Fruit fly (Drosophila melanogaster): ENCODE data around the gene Klp31E.

The Klp31E gene

DNA sequence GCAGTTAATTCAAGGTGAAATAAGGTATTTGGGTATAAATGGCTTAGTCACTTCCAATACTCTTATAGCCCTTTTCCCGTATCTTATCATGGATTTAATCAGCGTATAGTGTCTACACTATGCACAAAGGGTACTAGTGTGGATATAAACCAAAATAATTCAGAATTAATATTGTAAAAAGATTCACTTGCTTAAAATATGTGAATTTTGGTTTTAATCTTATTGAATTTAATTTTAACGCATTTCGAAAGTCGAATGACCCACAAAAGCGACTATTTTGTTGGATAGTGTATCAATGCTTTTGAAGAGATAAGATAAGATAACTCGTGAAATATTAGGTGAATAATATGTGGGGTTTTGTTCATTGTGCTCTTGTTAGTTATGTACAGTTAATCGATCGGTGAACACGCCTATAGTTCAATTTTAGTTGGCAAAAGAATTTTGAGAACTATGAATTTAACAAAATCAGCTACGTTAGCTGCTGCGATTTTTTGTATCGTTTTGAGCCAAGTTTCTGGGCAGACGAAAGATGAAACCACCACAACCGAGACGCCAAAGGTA, 31.8 kb upstream of the Klp31E start, which contains the start of gene CG5096 (continued):
- TF ChIP-seq CG10366 (GFP tag; IDR thresholded peaks at IDR 0.05) (peak; percentile 91), CG4730 (GFP tag; IDR thresholded peaks at IDR 0.05) (peak; percentile 80), otp (GFP tag; IDR thresholded peaks at IDR 0.05) (peak; percentile 87), rib (GFP tag; IDR thresholded peaks at IDR 0.05) (peak; percentile 86), nerfin-1 (tag; optimal IDR thresholded peaks at IDR 0.05) (peak; percentile 82), hth (optimal IDR thresholded peaks at IDR 0.05) (no peak), CG11560 (tag; IDR thresholded peaks at IDR 0.05) (no peak), Hr39 (optimal IDR thresholded peaks at IDR 0.05) (no peak), CG11504 (tag; optimal IDR thresholded peaks at IDR 0.05) (peak; percentile 92), CG16779 (GFP tag; IDR thresholded peaks at IDR 0.05) (0 out of 2 replicates have a peak, but pooled peaks have one; percentile 60), amos (GFP tag; IDR thresholded peaks at IDR 0.05; ENCODE audit: partially characterized antibody) (no peak), sug (tag; optimal IDR thresholded peaks at IDR 0.05) (peak; percentile 89), Adf1 (GFP tag; IDR thresholded peaks at IDR 0.05) (peak; percentile 76), CG16815 (GFP tag; optimal IDR thresholded peaks at IDR 0.05) (peak; percentile 14), NC2α (GFP tag; optimal IDR thresholded peaks at IDR 0.05) (peak; percentile 33), CG33213 (GFP tag; optimal IDR thresholded peaks at IDR 0.05) (peak; percentile 45), CG11696 (GFP tag; IDR thresholded peaks at IDR 0.05) (peak; percentile 75), HmgZ (tag; optimal IDR thresholded peaks at IDR 0.05) (peak; percentile 95), Rfx (GFP tag; IDR thresholded peaks at IDR 0.05) (peak; percentile 93), btn (GFP tag; optimal IDR thresholded peaks at IDR 0.05) (peak; percentile 41), sim (GFP tag; IDR thresholded peaks at IDR 0.05) (peak; percentile 70; the same call in 1 of the 2 replicates), CG3995 (GFP tag; optimal IDR thresholded peaks at IDR 0.05) (peak; percentile 49), CG10147 (GFP tag; optimal IDR thresholded peaks at IDR 0.05) (peak; percentile 85), sna (GFP tag; IDR thresholded peaks at IDR 0.05; ENCODE audit: partially characterized antibody) (no peak), CG8281 (tag; optimal IDR thresholded peaks at IDR 0.05) (peak; percentile 72), CG11398 (GFP tag; optimal IDR thresholded peaks at IDR 0.05) (peak; percentile 62), Ets65A (GFP tag) (peak; percentile 51), Gug (GFP tag; IDR thresholded peaks at IDR 0.05) (no peak), CG5180 (GFP tag; optimal IDR thresholded peaks at IDR 0.05) (peak; percentile 78), CG12104 (GFP tag; optimal IDR thresholded peaks at IDR 0.05) (peak; percentile 66), CG17385 (GFP tag; optimal IDR thresholded peaks at IDR 0.05) (peak; percentile 89), Dip2 (GFP tag; IDR thresholded peaks at IDR 0.05) (no peak), zfh1 (GFP tag; IDR thresholded peaks at IDR 0.05) (peak; percentile 87), CG18599 (GFP tag; optimal IDR thresholded peaks at IDR 0.05) (peak; percentile 97), Fer2 (tag; optimal IDR thresholded peaks at IDR 0.05) (peak; percentile 84), exex (tag; optimal IDR thresholded peaks at IDR 0.05) (peak; percentile 97), Bdp1 (GFP tag; optimal IDR thresholded peaks at IDR 0.05) (no peak), lab (GFP tag; optimal IDR thresholded peaks at IDR 0.05) (peak; percentile 97), TFAM (GFP tag; optimal IDR thresholded peaks at IDR 0.05) (no peak), Dip3 (GFP tag; optimal IDR thresholded peaks at IDR 0.05) (peak; percentile 87), E2f2 (GFP tag; IDR thresholded peaks at IDR 0.05) (peak; percentile 74), Hey (tag; optimal IDR thresholded peaks at IDR 0.05) (no peak), CG9215 (GFP tag; IDR thresholded peaks at IDR 0.05) (no peak; the same call in none of the 2 replicates), fd64A (GFP tag; optimal IDR thresholded peaks at IDR 0.05) (no peak), CG18476 (GFP tag; optimal IDR thresholded peaks at IDR 0.05) (peak; percentile 84), lmd (GFP tag; IDR thresholded peaks at IDR 0.05) (peak; percentile 86), CG12236 (GFP tag; optimal IDR thresholded peaks at IDR 0.05) (peak; percentile 49), cad (GFP tag; optimal IDR thresholded peaks at IDR 0.05) (no peak), Asciz (GFP tag; optimal IDR thresholded peaks at IDR 0.05) (peak; percentile 87), CG14667 (GFP tag; IDR thresholded peaks at IDR 0.05) (no peak; the same call in 1 of the 2 replicates), HLH4C (GFP tag; IDR thresholded peaks at IDR 0.05; ENCODE audit: partially characterized antibody) (no peak)

Data from whole organism, embryonic.